Fruit fly (Drosophila melanogaster) whole organism, embryonic: Measurements from ENCODE around the gene CG17239.

Experiments
- Asciz ChIP-seq: fragments of 200-800 bp; sonication (Bioruptor generic); optimal IDR thresholded peaks from 2 replicates; lab custom pipeline; 2017; ENCODE audit warnings: missing biosample characterization, mild to moderate bottlenecking, missing genetic modification characterization, missing genetic modification reagents
- BtbVII ChIP-seq: fragments of 200-800 bp; sonication (Bioruptor generic); optimal IDR thresholded peaks from 3 replicates; lab custom pipeline; 2017; ENCODE audit warnings: missing biosample characterization, mild to moderate bottlenecking, missing genetic modification characterization
- CG11695 ChIP-seq: fragments of 200-800 bp; sonication (Bioruptor generic); IDR thresholded peaks from 3 replicates; pipeline ENCODE4 v1.3.6; 2022; ENCODE audit warnings: missing biosample characterization, missing genetic modification characterization
- CG11696 ChIP-seq: fragments of 200-800 bp; sonication (Bioruptor generic); IDR thresholded peaks from 2 replicates; pipeline ENCODE4 v1.3.6; 2022; ENCODE audit warnings: missing biosample characterization, missing genetic modification characterization
- CG12219 ChIP-seq: fragments of 200-800 bp; sonication (Bioruptor generic); optimal IDR thresholded peaks from 3 replicates; lab custom pipeline; 2018; ENCODE audit warnings: missing biosample characterization, mild to moderate bottlenecking, missing genetic modification characterization
- CG17568 ChIP-seq: fragments of 200-800 bp; sonication (Bioruptor generic); optimal IDR thresholded peaks from 2 replicates; lab custom pipeline; 2018; ENCODE audit warnings: missing biosample characterization, mild to moderate bottlenecking, missing genetic modification characterization, moderate library complexity
- CG31224 ChIP-seq: fragments of 200-800 bp; sonication (Bioruptor generic); IDR thresholded peaks from 2 replicates; pipeline ENCODE4 v1.3.6; 2022; ENCODE audit warnings: missing biosample characterization, missing genetic modification characterization
- CG42726 ChIP-seq: fragments of 200-800 bp; sonication (Bioruptor generic); IDR thresholded peaks from 2 replicates; pipeline ENCODE4 v1.3.6; 2022; ENCODE audit warnings: missing biosample characterization, missing genetic modification characterization; ENCODE audit not compliant: partially characterized antibody
- CG4854 ChIP-seq: fragments of 200-800 bp; sonication (Bioruptor generic); optimal IDR thresholded peaks from 2 replicates; lab custom pipeline; 2016; ENCODE audit warnings: missing biosample characterization, missing genetic modification characterization, inconsistent platforms
- CG6175 ChIP-seq: fragments of 200-800 bp; sonication (Bioruptor generic); IDR thresholded peaks from 3 replicates; pipeline ENCODE4 v1.3.6; 2022; ENCODE audit warnings: missing biosample characterization, missing genetic modification characterization
- CG7963 ChIP-seq: fragments of 200-800 bp; sonication (Bioruptor generic); IDR thresholded peaks from 3 replicates; pipeline ENCODE4 v1.3.6; 2022; ENCODE audit warnings: missing biosample characterization, missing genetic modification characterization; ENCODE audit not compliant: partially characterized antibody
- CG8089 ChIP-seq: fragments of 200-800 bp; sonication (Bioruptor generic); optimal IDR thresholded peaks from 3 replicates; lab custom pipeline; 2016; ENCODE audit warnings: missing biosample characterization, missing genetic modification characterization
- CG8290 ChIP-seq, 3 experiments: fragments of 200-800 bp; sonication (Bioruptor generic); optimal IDR thresholded peaks; 2 replicates each; lab custom pipeline; 2016 to 2019; ENCODE audit warnings: missing biosample characterization in 3 of 3, missing genetic modification characterization in 3 of 3, mild to moderate bottlenecking in 2 of 3, moderate library complexity in 1 of 3
- CrebB ChIP-seq: fragments of 200-800 bp; sonication (Bioruptor generic); optimal IDR thresholded peaks from 3 replicates; lab custom pipeline; 2018; ENCODE audit warnings: missing biosample characterization, mild to moderate bottlenecking, missing genetic modification characterization
- Deaf1 ChIP-seq: fragments of 200-800 bp; optimal IDR thresholded peaks from 3 replicates; lab custom pipeline; 2019; ENCODE audit warnings: missing biosample characterization, mild to moderate bottlenecking, missing genetic modification characterization, moderate library complexity
- Fer2 ChIP-seq: fragments of 200-800 bp; sonication (Bioruptor generic); optimal IDR thresholded peaks from 2 replicates; lab custom pipeline; 2018; ENCODE audit warnings: missing biosample characterization, mild to moderate bottlenecking, missing genetic modification characterization, moderate library complexity
- Fer3 ChIP-seq: fragments of 200-800 bp; sonication (Bioruptor generic); optimal IDR thresholded peaks from 2 replicates; lab custom pipeline; 2018; ENCODE audit warnings: missing biosample characterization, mild to moderate bottlenecking, missing genetic modification characterization, moderate library complexity
- H15 ChIP-seq: fragments of 200-800 bp; sonication (Bioruptor generic); IDR thresholded peaks from 3 replicates; pipeline ENCODE4 v1.3.6; 2022; ENCODE audit warnings: missing biosample characterization, missing genetic modification characterization
- HLHmδ ChIP-seq: fragments of 200-800 bp; sonication (Bioruptor generic); optimal IDR thresholded peaks from 2 replicates; lab custom pipeline; 2018; ENCODE audit warnings: missing biosample characterization, mild to moderate bottlenecking, missing genetic modification characterization, moderate library complexity
- Hmr ChIP-seq: fragments of 200-800 bp; sonication (Bioruptor generic); optimal IDR thresholded peaks from 3 replicates; lab custom pipeline; 2017; ENCODE audit warnings: mild to moderate bottlenecking, missing biosample characterization, missing genetic modification reagents, missing genetic modification characterization
- Lhr ChIP-seq: fragments of 200-800 bp; sonication (Bioruptor generic); optimal IDR thresholded peaks from 3 replicates; lab custom pipeline; 2017; ENCODE audit warnings: mild to moderate bottlenecking, missing biosample characterization, missing genetic modification reagents, missing genetic modification characterization
- Meics ChIP-seq: fragments of 200-800 bp; sonication (Bioruptor generic); optimal IDR thresholded peaks from 2 replicates; lab custom pipeline; 2017; ENCODE audit warnings: missing biosample characterization, mild to moderate bottlenecking, missing genetic modification characterization
- Mrtf ChIP-seq: fragments of 200-800 bp; sonication (Bioruptor generic); IDR thresholded peaks from 3 replicates; pipeline ENCODE4 v1.3.6; 2022; ENCODE audit warnings: missing biosample characterization, missing genetic modification characterization
- Nf-YC ChIP-seq: fragments of 200-800 bp; optimal IDR thresholded peaks from 3 replicates; lab custom pipeline; 2019; ENCODE audit warnings: missing biosample characterization, mild to moderate bottlenecking, missing genetic modification characterization, moderate library complexity
- Trl ChIP-seq, 3 experiments: fragments of >200 bp in 2 of 3; fragments of 200-800 bp in 1 of 3; sonication (Bioruptor generic) in 1 of 3; optimal IDR thresholded peaks; 2 replicates in 1 of 3; 3 replicates in 2 of 3; lab custom pipeline; 2016 to 2017; ENCODE audit warnings: missing biosample characterization in 1 of 3, missing genetic modification characterization in 1 of 3
- YL-1 ChIP-seq: fragments of 200-800 bp; sonication (Bioruptor generic); optimal IDR thresholded peaks from 3 replicates; lab custom pipeline; 2017; ENCODE audit warnings: missing biosample characterization, mild to moderate bottlenecking, missing genetic modification characterization
- ac ChIP-seq: fragments of 200-800 bp; sonication (Bioruptor generic); optimal IDR thresholded peaks from 3 replicates; lab custom pipeline; 2017; ENCODE audit warnings: missing biosample characterization, mild to moderate bottlenecking, missing genetic modification characterization
- ap ChIP-seq: fragments of 200-800 bp; sonication (Bioruptor generic); IDR thresholded peaks from 2 replicates; pipeline ENCODE4 v1.3.6; 2022; ENCODE audit warnings: missing biosample characterization, missing genetic modification characterization
- cg ChIP-seq: fragments of 200-800 bp; sonication (Bioruptor generic); optimal IDR thresholded peaks from 3 replicates; lab custom pipeline; 2019; ENCODE audit warnings: missing biosample characterization, mild to moderate bottlenecking, missing genetic modification characterization, moderate library complexity
- ci ChIP-seq: fragments of 200-800 bp; sonication (Bioruptor generic); IDR thresholded peaks from 3 replicates; pipeline ENCODE4 v1.3.6; 2022; ENCODE audit warnings: missing biosample characterization, missing genetic modification characterization
- corto ChIP-seq: fragments of 200-800 bp; sonication (Bioruptor generic); optimal IDR thresholded peaks from 2 replicates; lab custom pipeline; 2016; ENCODE audit warnings: missing biosample characterization, mild to moderate bottlenecking, missing genetic modification characterization, moderate library complexity
- crol ChIP-seq: fragments of 200-800 bp; sonication (Bioruptor generic); IDR thresholded peaks from 2 replicates; pipeline ENCODE4 v1.3.6; 2022; ENCODE audit warnings: missing biosample characterization, missing genetic modification characterization
- dan ChIP-seq: fragments of 200-800 bp; sonication (Bioruptor generic); IDR thresholded peaks from 2 replicates; pipeline ENCODE4 v1.3.6; 2022; ENCODE audit warnings: missing biosample characterization, missing genetic modification characterization
- dimm ChIP-seq: fragments of 200-800 bp; sonication (Bioruptor generic); IDR thresholded peaks from 2 replicates; pipeline ENCODE4 v1.3.6; 2022; ENCODE audit warnings: missing biosample characterization, missing genetic modification characterization
- eyg ChIP-seq: fragments of 200-800 bp; sonication (Bioruptor generic); optimal IDR thresholded peaks from 3 replicates; lab custom pipeline; 2016; ENCODE audit warnings: missing biosample characterization, missing genetic modification characterization
- gfzf ChIP-seq: fragments of 200-800 bp; sonication (Bioruptor generic); optimal IDR thresholded peaks from 2 replicates; lab custom pipeline; 2016; ENCODE audit warnings: missing biosample characterization, mild to moderate bottlenecking, missing genetic modification characterization, moderate library complexity
- gro ChIP-seq: fragments of 200-800 bp; sonication (Bioruptor generic); optimal IDR thresholded peaks from 2 replicates; lab custom pipeline; 2016; ENCODE audit warnings: missing biosample characterization, missing genetic modification characterization
- inv ChIP-seq: fragments of 200-800 bp; sonication (Bioruptor generic); IDR thresholded peaks from 2 replicates; pipeline ENCODE4 v1.3.6; 2022; ENCODE audit warnings: missing biosample characterization, missing genetic modification characterization; ENCODE audit not compliant: partially characterized antibody
- ken ChIP-seq: fragments of 200-800 bp; sonication (Bioruptor generic); IDR thresholded peaks from 3 replicates; pipeline ENCODE4 v1.3.6; 2022; ENCODE audit warnings: missing biosample characterization, missing genetic modification characterization
- nau ChIP-seq: fragments of 200-800 bp; sonication (Bioruptor generic); optimal IDR thresholded peaks from 3 replicates; lab custom pipeline; 2017; ENCODE audit warnings: missing biosample characterization, mild to moderate bottlenecking, missing genetic modification characterization, missing genetic modification reagents
- pum ChIP-seq: fragments of 200-800 bp; sonication (Bioruptor generic); optimal IDR thresholded peaks from 2 replicates; lab custom pipeline; 2016; ENCODE audit warnings: missing biosample characterization, missing genetic modification characterization
- ro ChIP-seq: fragments of 200-800 bp; sonication (Bioruptor generic); IDR thresholded peaks from 2 replicates; pipeline ENCODE4 v1.3.6; 2022; ENCODE audit warnings: missing biosample characterization, missing genetic modification characterization
- sd ChIP-seq: fragments of 200-800 bp; sonication (Bioruptor generic); optimal IDR thresholded peaks from 3 replicates; lab custom pipeline; 2018; ENCODE audit warnings: missing biosample characterization, mild to moderate bottlenecking, missing genetic modification characterization, moderate library complexity
- sim ChIP-seq: fragments of 200-800 bp; sonication (Bioruptor generic); IDR thresholded peaks from 2 replicates; pipeline ENCODE4 v1.3.6; 2022; ENCODE audit warnings: missing biosample characterization, missing genetic modification characterization
- slbo ChIP-seq: fragments of 200-800 bp; sonication (Bioruptor generic); IDR thresholded peaks from 2 replicates; pipeline ENCODE4 v1.3.6; 2022; ENCODE audit warnings: missing biosample characterization, missing genetic modification characterization
- z ChIP-seq: fragments of 200-800 bp; sonication (Bioruptor generic); IDR thresholded peaks from 3 replicates; pipeline ENCODE4 v1.3.6; 2022; ENCODE audit warnings: missing biosample characterization, missing genetic modification characterization
- zf30C ChIP-seq: fragments of 200-800 bp; sonication (Bioruptor generic); optimal IDR thresholded peaks from 3 replicates; lab custom pipeline; 2018; ENCODE audit warnings: missing biosample characterization, mild to moderate bottlenecking, missing genetic modification characterization

The CG17239 gene

dm6 chr2L:2226259-2227121 is 25.7 kb downstream of the CG17239 start, which contains the start of the genes CG15387 and sau (continued):
- TF ChIP-seq CG11695 (GFP tag; lab: Robert Waterston, UW) (peak; percentile 62; the same call in 1 of the 3 replicates), crol (GFP tag; lab: Robert Waterston, UW) (no peak), inv (GFP tag; lab: Robert Waterston, UW) (peak; percentile 90), Hmr (GFP tag; lab: Kevin White, UChicago) (peak; percentile 89), Trl (optimal IDR thresholded peaks at IDR 0.05; lab: Kevin White, UChicago) (no peak), Trl (GFP tag; optimal IDR thresholded peaks at IDR 0.05; lab: Kevin White, UChicago) (peak; percentile 96), CrebB (peak; percentile 81), CG7963 (peak; percentile 77; the same call in 2 of the 3 replicates), Asciz (GFP tag; lab: Kevin White, UChicago) (peak; percentile 76), dan (GFP tag; lab: Robert Waterston, UW) (no peak), H15 (GFP tag; lab: Robert Waterston, UW) (peak; percentile 76; the same call in 2 of the 3 replicates), Mrtf (GFP tag; lab: Robert Waterston, UW) (peak; percentile 70; the same call in 2 of the 3 replicates), Nf-YC (tag; lab: Kevin White, UChicago) (peak; percentile 78), HLHmδ (GFP tag; lab: Kevin White, UChicago) (no peak), BtbVII (peak; percentile 72), CG4854 (GFP tag; lab: Kevin White, UChicago) (peak; percentile 88), ap (GFP tag; lab: Robert Waterston, UW) (peak; percentile 62), Meics (GFP tag; lab: Kevin White, UChicago) (peak; percentile 86), ac (peak; percentile 45), YL-1 (GFP tag; lab: Kevin White, UChicago) (peak; percentile 29), sd (tag; lab: Kevin White, UChicago) (peak; percentile 68), CG8089 (GFP tag; lab: Kevin White, UChicago) (peak; percentile 83), CG6175 (GFP tag; lab: Robert Waterston, UW) (peak; percentile 11; the same call in 1 of the 3 replicates), CG42726 (peak; percentile 70; the same call in 1 of the 2 replicates), slbo (GFP tag; lab: Robert Waterston, UW) (peak; percentile 89), CG8290 (GFP tag; optimal IDR thresholded peaks at IDR 0.05; lab: Kevin White, UChicago) (peak; percentile 92), CG8290 (tag; optimal IDR thresholded peaks at IDR 0.05; lab: Kevin White, UChicago) (peak; percentile 70 to 88), gro (GFP tag; lab: Kevin White, UChicago) (peak; percentile 93), z (GFP tag; lab: Robert Waterston, UW) (no peak), CG12219 (peak; percentile 69), nau (GFP tag; lab: Kevin White, UChicago) (peak; percentile 71), CG11696 (GFP tag; lab: Robert Waterston, UW) (no peak), zf30C (GFP tag; lab: Kevin White, UChicago) (peak; percentile 65), Fer2 (tag; lab: Kevin White, UChicago) (peak; percentile 85), Fer3 (tag; lab: Kevin White, UChicago) (peak; percentile 86), eyg (GFP tag; lab: Kevin White, UChicago) (peak; percentile 82), CG17568 (peak; percentile 76), CG31224 (GFP tag; lab: Robert Waterston, UW) (peak; percentile 79), gfzf (GFP tag; lab: Kevin White, UChicago) (peak; percentile 41), corto (GFP tag; lab: Kevin White, UChicago) (peak; percentile 82), ro (GFP tag; lab: Robert Waterston, UW) (peak; percentile 47; the same call in 1 of the 2 replicates), pum (GFP tag; lab: Kevin White, UChicago) (peak; percentile 93), cg (GFP tag; lab: Kevin White, UChicago) (peak; percentile 73), sim (GFP tag; lab: Robert Waterston, UW) (no peak), dimm (no peak), Deaf1 (peak; percentile 59), Lhr (GFP tag; lab: Kevin White, UChicago) (peak; percentile 76), ci (GFP tag; lab: Robert Waterston, UW) (peak; percentile 89), ken (GFP tag; lab: Robert Waterston, UW) (peak; percentile 86)
